Worm (Caenorhabditis elegans): Measurements from ENCODE around the gene irg-4.

ce11 chrIV:12398437-12398836 is 37.2 kb upstream of the irg-4 start, which contains the start of gene acs-20:
- TF ChIP-seq nhr-71 (tag; optimal IDR thresholded peaks at IDR 0.05) = no peak
- no peak for TF ChIP-seq sptf-1 (tag; optimal IDR thresholded peaks at IDR 0.05)
- TF ChIP-seq nhr-77 (tag; optimal IDR thresholded peaks at IDR 0.05) = no peak
- no peak for TF ChIP-seq nhr-11 (tag; optimal IDR thresholded peaks at IDR 0.05)
- no peak for TF ChIP-seq lin-35 (GFP tag; optimal IDR thresholded peaks at IDR 0.05)

Data from whole organism, L1 larva.